Fruit fly (Drosophila melanogaster): Measurements from ENCODE around the gene PolD1.
A peak's percentile ranks its signal among the peaks of the same experiment; 100 is the strongest.

Gene PolD1

dm6 chr3L:16004401-16005237 lies 17.0 kb upstream of the PolD1 start, which contains the start of the genes hzg and mRpS31 (continued):
- TF ChIP-seq prd (optimal IDR thresholded peaks at IDR 0.05) (no peak), prd (GFP tag; IDR thresholded peaks at IDR 0.05) (peak; percentile 43; the same call in 2 of the 3 replicates), Six4 (GFP tag; optimal IDR thresholded peaks at IDR 0.05) (peak; percentile 52), corto (GFP tag; optimal IDR thresholded peaks at IDR 0.05) (peak; percentile 28), Nf-YA (GFP tag; IDR thresholded peaks at IDR 0.05) (0 out of 2 replicates have a peak, but pooled peaks have one; percentile 7), CG14667 (GFP tag; IDR thresholded peaks at IDR 0.05) (no peak), eve (GFP tag; optimal IDR thresholded peaks at IDR 0.05) (no peak), CG11085 (GFP tag; IDR thresholded peaks at IDR 0.05) (0 out of 2 replicates have a peak, but pooled peaks have one; percentile 10), Pdp1 (GFP tag; optimal IDR thresholded peaks at IDR 0.05) (peak; percentile 42 to 55), Hsf (GFP tag; optimal IDR thresholded peaks at IDR 0.05) (peak; percentile 67), CG9876 (GFP tag; optimal IDR thresholded peaks at IDR 0.05) (no peak), CG17186 (GFP tag; optimal IDR thresholded peaks at IDR 0.05) (no peak), Dip2 (GFP tag; IDR thresholded peaks at IDR 0.05) (no peak), CG12236 (GFP tag; optimal IDR thresholded peaks at IDR 0.05) (no peak), eyg (GFP tag; optimal IDR thresholded peaks at IDR 0.05) (peak; percentile 24), CG16813 (GFP tag; IDR thresholded peaks at IDR 0.05; ENCODE audit: partially characterized antibody) (no peak), D (optimal IDR thresholded peaks at IDR 0.05) (no peak), D (GFP tag; optimal IDR thresholded peaks at IDR 0.05) (peak; percentile 26), ham (GFP tag; IDR thresholded peaks at IDR 0.05) (no peak), vfl (GFP tag; optimal IDR thresholded peaks at IDR 0.05) (no peak), CG7963 (GFP tag; IDR thresholded peaks at IDR 0.05; ENCODE audit: partially characterized antibody) (no peak), CG13296 (GFP tag; optimal IDR thresholded peaks at IDR 0.05) (no peak), CG12299 (tag; optimal IDR thresholded peaks at IDR 0.05) (no peak), CG4328 (GFP tag; optimal IDR thresholded peaks at IDR 0.05) (no peak), CG6654 (GFP tag; optimal IDR thresholded peaks at IDR 0.05) (no peak), h (optimal IDR thresholded peaks at IDR 0.05) (no peak), CG9609 (GFP tag; optimal IDR thresholded peaks at IDR 0.05) (peak; percentile 59), dan (GFP tag; IDR thresholded peaks at IDR 0.05) (no peak), gro (GFP tag; optimal IDR thresholded peaks at IDR 0.05) (peak; percentile 4), CG3847 (GFP tag; IDR thresholded peaks at IDR 0.05) (peak; percentile 61), Dad (GFP tag; optimal IDR thresholded peaks at IDR 0.05) (no peak), shn (GFP tag; optimal IDR thresholded peaks at IDR 0.05) (peak; percentile 46), fd64A (GFP tag; optimal IDR thresholded peaks at IDR 0.05) (no peak), mld (GFP tag; IDR thresholded peaks at IDR 0.05; ENCODE audit: partially characterized antibody) (no peak), Nf-YB (GFP tag; optimal IDR thresholded peaks at IDR 0.05) (peak; percentile 6), Oli (tag; optimal IDR thresholded peaks at IDR 0.05) (peak; percentile 1), CG6683 (GFP tag; optimal IDR thresholded peaks at IDR 0.05) (no peak), zen (tag; optimal IDR thresholded peaks at IDR 0.05) (peak; percentile 39), CG11504 (tag; optimal IDR thresholded peaks at IDR 0.05) (peak; percentile 66), CG2199 (GFP tag; IDR thresholded peaks at IDR 0.05) (no peak), CG11723 (GFP tag; optimal IDR thresholded peaks at IDR 0.05) (no peak), ac (GFP tag; optimal IDR thresholded peaks at IDR 0.05) (no peak), amos (GFP tag; IDR thresholded peaks at IDR 0.05; ENCODE audit: partially characterized antibody) (no peak; the same call in 1 of the 2 replicates), NFAT (GFP tag; IDR thresholded peaks at IDR 0.05) (no peak), CG17612 (GFP tag; IDR thresholded peaks at IDR 0.05) (no peak), Rx (GFP tag; IDR thresholded peaks at IDR 0.05) (no peak), so (GFP tag; IDR thresholded peaks at IDR 0.05) (no peak), CG34422 (GFP tag; IDR thresholded peaks at IDR 0.05) (peak; percentile 35; the same call in 1 of the 3 replicates), CG17829 (tag; optimal IDR thresholded peaks at IDR 0.05) (peak; percentile 82), HmgZ (tag; optimal IDR thresholded peaks at IDR 0.05) (peak; percentile 47)
